Worm (Caenorhabditis elegans): ENCODE results near the gene C42D4.13.

ce11 chrIV:7203696-7204095 is 15.8 kb upstream of the C42D4.13 start, which contains the start of gene R13A1.3:
- TF ChIP-seq tra-4 (tag; optimal IDR thresholded peaks at IDR 0.05) (no peak), B0310.2 (tag; optimal IDR thresholded peaks at IDR 0.05) (no peak), hmbx-1 (tag; optimal IDR thresholded peaks at IDR 0.05) (no peak), ama-1 (optimal IDR thresholded peaks at IDR 0.05) (no peak), ets-7 (tag; optimal IDR thresholded peaks at IDR 0.05) (no peak), pes-1 (GFP tag; IDR thresholded peaks at IDR 0.05) (no peak), sea-1 (GFP tag; conservative IDR thresholded peaks at IDR 0.05) (no peak), ceh-13 (GFP tag; optimal IDR thresholded peaks at IDR 0.05) (no peak), ceh-36 (tag; optimal IDR thresholded peaks at IDR 0.05) (no peak), tbx-11 (GFP tag; IDR thresholded peaks at IDR 0.05) (no peak)
